Worm (Caenorhabditis elegans): Measurements from ENCODE around the gene egl-47.

DNA sequence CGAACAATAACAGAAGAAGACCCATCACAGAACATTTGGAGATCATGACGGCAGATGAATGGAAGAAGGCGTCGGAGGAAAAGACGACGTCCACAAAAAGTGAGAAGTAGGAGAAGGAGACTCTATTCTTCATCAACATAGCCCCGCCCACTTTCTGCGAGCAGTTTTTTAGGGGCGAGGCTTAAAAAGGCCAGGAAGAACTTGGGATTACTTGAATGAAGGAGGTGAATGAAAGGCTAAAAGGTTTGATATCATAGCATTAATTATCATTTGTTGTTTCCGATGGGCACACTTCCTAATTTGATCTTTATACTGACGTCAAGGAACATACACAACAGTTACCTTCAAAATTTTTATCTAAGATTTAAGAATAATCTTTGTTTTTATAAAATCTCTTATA, 49.5 kb downstream of the egl-47 start, which contains the start of gene nlp-58:
- no peak for TF ChIP-seq elt-1 (tag; optimal IDR thresholded peaks at IDR 0.05)
- TF ChIP-seq ceh-16 (tag; optimal IDR thresholded peaks at IDR 0.05): no peak
- no peak for TF ChIP-seq nhr-12 (tag; optimal IDR thresholded peaks at IDR 0.05)
- TF ChIP-seq ceh-82 (tag; optimal IDR thresholded peaks at IDR 0.05): no peak
- TF ChIP-seq lin-13 (GFP tag; optimal IDR thresholded peaks at IDR 0.05): no peak
- no peak for TF ChIP-seq snpc-4 (tag; optimal IDR thresholded peaks at IDR 0.05)
- TF ChIP-seq dmd-4 (tag; optimal IDR thresholded peaks at IDR 0.05): no peak
- TF ChIP-seq ama-1 (optimal IDR thresholded peaks at IDR 0.05): no peak
- TF ChIP-seq nhr-11 (tag; optimal IDR thresholded peaks at IDR 0.05): no peak
- TF ChIP-seq unc-39 (tag; optimal IDR thresholded peaks at IDR 0.05): no peak
- no peak for TF ChIP-seq zag-1 (tag; optimal IDR thresholded peaks at IDR 0.05)

Data from whole organism, L2 larva.